Fruit fly (Drosophila melanogaster) ovary, adult (tissue): ENCODE measurements around the gene CG34299.

Source experiments
- CG17801 ChIP-seq: fragments of 200-800 bp; optimal IDR thresholded peaks from 2 replicates; lab custom pipeline; 2019; ENCODE audit warnings: missing biosample characterization, mild to moderate bottlenecking, missing genetic modification characterization, moderate library complexity; ENCODE audit not compliant: partially characterized antibody

CG34299 gene

DNA sequence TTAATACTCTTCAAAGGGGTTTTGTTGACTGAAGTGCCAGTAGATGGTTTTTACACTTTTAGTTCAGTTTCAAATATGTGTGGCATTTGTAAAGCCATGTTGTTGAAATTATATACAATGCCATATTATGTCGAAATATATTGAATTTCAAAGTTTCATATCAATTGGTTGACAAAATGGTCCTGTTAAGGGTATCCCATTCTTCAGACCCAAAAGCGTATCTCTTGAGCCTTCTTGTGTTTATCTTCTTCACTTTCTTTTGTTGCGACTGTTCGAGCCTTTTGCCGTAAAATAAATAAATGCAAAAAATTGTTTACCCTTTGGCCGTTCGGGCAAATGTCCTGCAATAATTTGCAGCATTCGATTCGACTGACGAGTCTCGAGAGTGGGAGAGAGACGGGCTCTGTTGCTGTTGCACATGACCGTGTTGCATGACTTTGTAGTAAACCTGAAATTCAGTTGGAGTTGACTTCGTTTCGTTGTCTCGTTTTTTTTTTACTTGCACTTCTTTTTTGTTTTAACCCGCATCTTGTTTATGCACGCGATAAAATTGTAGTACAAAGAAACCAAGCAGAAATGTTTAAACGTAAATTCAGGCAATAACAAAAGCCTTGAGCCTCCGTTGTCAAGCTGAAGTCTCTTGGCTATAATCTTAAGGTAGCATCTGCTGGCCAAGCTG lies 39.8 kb downstream of the CG34299 start:
- TF ChIP-seq CG17801 (GFP tag; lab: Kevin White, UChicago): no peak

DNA sequence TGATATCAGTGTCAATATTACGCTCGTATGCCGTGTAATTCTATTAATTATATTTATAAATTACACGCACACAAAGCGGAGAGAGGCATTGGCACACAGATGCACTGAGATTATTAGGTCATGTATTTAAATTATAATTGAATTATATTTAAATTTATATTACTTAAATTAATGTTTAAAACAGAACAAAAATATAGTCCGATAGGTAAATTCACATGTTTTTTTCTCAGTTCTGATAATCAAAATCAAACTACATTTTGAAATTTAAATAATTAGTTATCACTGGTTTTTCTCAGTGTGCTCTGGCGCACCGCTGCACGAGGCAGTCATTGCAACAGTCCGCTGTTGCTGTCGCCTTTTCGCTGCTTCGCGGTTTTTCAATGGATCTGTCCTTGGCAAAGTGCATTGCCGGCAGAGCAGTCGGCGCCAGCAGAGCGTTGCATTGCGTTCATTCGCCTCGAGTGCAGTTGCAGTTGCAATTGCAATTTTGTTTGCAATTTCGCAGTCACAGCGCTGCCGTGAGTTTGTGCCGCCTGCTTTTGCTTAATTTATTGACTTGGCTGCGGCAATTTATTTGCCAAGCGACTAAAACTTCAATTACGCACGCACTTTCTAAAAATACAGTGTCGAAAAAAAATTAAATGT lies 44.2 kb downstream of the CG34299 start:
- no peak for TF ChIP-seq CG17801 (GFP tag; lab: Kevin White, UChicago)

dm6 chr3R:30294603-30295002 lies 45.2 kb downstream of the CG34299 start:
- no peak for TF ChIP-seq CG17801 (GFP tag; lab: Kevin White, UChicago)

- TF ChIP-seq CG17801 (GFP tag; lab: Kevin White, UChicago): no peak
These were observed 45.6 kb downstream of the CG34299 start for dm6 chr3R:30295022-30295421.

dm6 chr3R:30296035-30296434 lies 46.7 kb downstream of the CG34299 start:
- peak; percentile 92 for TF ChIP-seq CG17801 (GFP tag; lab: Kevin White, UChicago)

DNA sequence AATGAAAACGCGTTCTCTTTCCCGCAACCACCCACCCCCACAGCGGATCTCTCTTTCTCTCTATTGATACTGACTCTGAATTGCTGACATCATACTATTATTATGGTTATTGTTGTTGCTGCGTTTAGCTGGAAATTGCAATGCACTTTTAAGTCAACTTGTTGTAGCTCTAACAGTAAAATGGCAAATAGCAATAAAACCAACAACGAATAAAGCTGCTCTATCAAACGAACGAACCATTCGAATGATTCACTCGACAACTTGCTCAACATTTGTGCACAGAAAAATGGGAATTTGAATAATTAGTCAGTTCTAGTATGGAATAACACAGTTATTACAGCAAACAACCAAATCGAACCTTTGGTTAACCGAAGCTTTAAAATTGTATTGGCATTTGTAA lies 47.5 kb downstream of the CG34299 start:
- TF ChIP-seq CG17801 (GFP tag; lab: Kevin White, UChicago): no peak

DNA sequence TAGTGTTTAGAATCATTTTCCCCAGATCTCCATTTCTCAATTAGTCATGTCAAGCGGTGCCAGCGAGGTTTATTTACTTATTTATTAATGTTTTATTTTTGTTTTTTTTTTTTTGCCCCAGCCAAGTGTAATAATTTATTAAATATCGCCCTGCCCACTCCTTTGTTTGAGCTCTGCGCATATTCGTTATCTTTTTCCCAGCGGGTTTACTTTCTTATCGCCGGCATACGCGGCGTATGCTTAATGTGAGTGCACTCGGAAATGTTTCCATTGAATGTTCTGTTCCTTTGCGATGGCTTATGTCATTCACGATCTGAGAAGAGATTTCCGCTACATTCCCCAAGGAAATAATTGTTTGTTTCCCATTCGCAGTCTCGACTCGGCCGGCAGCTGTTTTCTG lies 48.3 kb downstream of the CG34299 start:
- TF ChIP-seq CG17801 (GFP tag; lab: Kevin White, UChicago): no peak
